Fruit fly (Drosophila melanogaster): ENCODE data around the gene SA2.

Gene SA2

DNA sequence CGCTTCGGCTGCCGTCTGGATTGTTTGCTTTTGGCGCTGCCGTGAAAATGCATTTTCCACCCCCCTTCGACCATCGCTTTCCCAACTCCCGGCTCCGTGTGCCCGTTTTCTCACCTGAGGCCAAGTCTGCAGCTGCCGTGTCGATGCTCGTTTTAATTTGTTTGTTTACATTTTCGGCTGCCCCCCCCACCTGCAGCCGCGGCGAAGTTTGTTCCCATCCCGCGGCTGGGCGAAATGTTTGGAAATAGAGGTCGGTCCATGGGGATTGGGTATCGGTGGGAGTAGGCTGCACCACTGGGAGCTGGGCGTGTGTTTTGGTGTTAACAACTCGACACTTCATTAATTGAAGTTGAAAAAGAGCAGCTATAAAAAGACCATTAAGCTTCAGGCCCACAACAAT lies 17.7 kb downstream of the SA2 start:
- no peak for TF ChIP-seq CG8944 (GFP tag; optimal IDR thresholded peaks at IDR 0.05)
- TF ChIP-seq CG13624 (GFP tag; optimal IDR thresholded peaks at IDR 0.05) = no peak
- no peak for TF ChIP-seq CG15479 (GFP tag; optimal IDR thresholded peaks at IDR 0.05)
- peak; percentile 25 for TF ChIP-seq CG2875 (GFP tag; optimal IDR thresholded peaks at IDR 0.05)
- TF ChIP-seq zfh2 (GFP tag; optimal IDR thresholded peaks at IDR 0.05) = no peak
- peak; percentile 53 for TF ChIP-seq fd64A (GFP tag; optimal IDR thresholded peaks at IDR 0.05)
- peak; percentile 19 for TF ChIP-seq da (GFP tag; optimal IDR thresholded peaks at IDR 0.05)
- TF ChIP-seq CG12659 (GFP tag; optimal IDR thresholded peaks at IDR 0.05) = no peak
- TF ChIP-seq CG12219 (GFP tag; optimal IDR thresholded peaks at IDR 0.05) = no peak
- TF ChIP-seq crol (GFP tag; IDR thresholded peaks at IDR 0.05) = peak; percentile 75
- TF ChIP-seq Med (GFP tag) = peak; percentile 71
- TF ChIP-seq CG12769 (tag; optimal IDR thresholded peaks at IDR 0.05) = peak; percentile 21
- peak; percentile 88 for TF ChIP-seq Ets65A (GFP tag)
- 0 out of 3 replicates have a peak, but pooled peaks have one; percentile 15 for TF ChIP-seq ci (GFP tag; IDR thresholded peaks at IDR 0.05)
- no peak for TF ChIP-seq eve (GFP tag; optimal IDR thresholded peaks at IDR 0.05)
- no peak for TF ChIP-seq caup (GFP tag; optimal IDR thresholded peaks at IDR 0.05; ENCODE audit: severe bottlenecking)
- no peak for TF ChIP-seq HLH4C (GFP tag; IDR thresholded peaks at IDR 0.05; ENCODE audit: partially characterized antibody)
- TF ChIP-seq CG32767 (GFP tag; IDR thresholded peaks at IDR 0.05) = 0 out of 2 replicates have a peak, but pooled peaks have one; percentile 16
- no peak for TF ChIP-seq GATAe (GFP tag; conservative IDR thresholded peaks at IDR 0.05)
- TF ChIP-seq sr (GFP tag; IDR thresholded peaks at IDR 0.05) = 0 out of 3 replicates have a peak, but pooled peaks have one; percentile 6
- peak; percentile 10 for TF ChIP-seq CG16863 (GFP tag; optimal IDR thresholded peaks at IDR 0.05)

DNA sequence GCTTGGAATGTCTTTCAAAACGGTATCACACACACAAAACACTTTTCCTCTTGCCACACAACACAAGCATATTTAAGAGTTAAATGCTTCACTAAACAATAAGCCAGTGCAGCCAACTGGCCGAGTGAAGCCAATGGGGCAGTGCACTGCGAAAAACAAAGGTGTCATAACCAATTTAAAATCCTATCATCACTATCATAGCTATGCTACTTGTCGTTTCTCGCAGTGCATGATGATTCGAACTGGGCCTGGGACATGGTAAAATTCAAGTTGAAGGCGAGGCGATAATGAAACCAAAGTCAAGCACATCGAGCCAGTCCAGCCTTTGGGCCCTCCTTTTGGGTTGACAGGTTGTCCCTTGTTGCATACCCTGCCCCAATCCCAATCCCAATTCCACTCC lies 18.9 kb downstream of the SA2 start:
- TF ChIP-seq cwo (GFP tag; optimal IDR thresholded peaks at IDR 0.05) (no peak), CG1603 (tag; optimal IDR thresholded peaks at IDR 0.05) (peak; percentile 28), Ptx1 (GFP tag; IDR thresholded peaks at IDR 0.05) (peak; percentile 24; the same call in 1 of the 2 replicates), bsh (GFP tag; optimal IDR thresholded peaks at IDR 0.05) (peak in 1 of 2 experiments; percentile 17), zfh1 (GFP tag; IDR thresholded peaks at IDR 0.05) (0 out of 3 replicates have a peak, but pooled peaks have one; percentile 29), CG1024 (GFP tag; IDR thresholded peaks at IDR 0.05) (no peak), row (GFP tag; IDR thresholded peaks at IDR 0.05) (0 out of 3 replicates have a peak, but pooled peaks have one; percentile 14), dimm (GFP tag; IDR thresholded peaks at IDR 0.05) (0 out of 2 replicates have a peak, but pooled peaks have one; percentile 16), CG17912 (GFP tag; optimal IDR thresholded peaks at IDR 0.05) (no peak), Sox100B (GFP tag; optimal IDR thresholded peaks at IDR 0.05) (no peak), CTCF (GFP tag; optimal IDR thresholded peaks at IDR 0.05) (no peak), emc (GFP tag; optimal IDR thresholded peaks at IDR 0.05) (no peak), Dbx (GFP tag; IDR thresholded peaks at IDR 0.05) (no peak), CG7372 (GFP tag; IDR thresholded peaks at IDR 0.05) (no peak), zf30C (GFP tag; optimal IDR thresholded peaks at IDR 0.05) (peak; percentile 54), sens (GFP tag) (peak; percentile 85), CG17361 (GFP tag; IDR thresholded peaks at IDR 0.05) (0 out of 3 replicates have a peak, but pooled peaks have one; percentile 24), CG2712 (tag; optimal IDR thresholded peaks at IDR 0.05) (peak; percentile 12), phol (tag; optimal IDR thresholded peaks at IDR 0.05) (peak; percentile 19), Oli (tag; optimal IDR thresholded peaks at IDR 0.05) (peak; percentile 5), Fer2 (tag; optimal IDR thresholded peaks at IDR 0.05) (no peak), Xrp1 (GFP tag; IDR thresholded peaks at IDR 0.05) (0 out of 2 replicates have a peak, but pooled peaks have one; percentile 20), CG18764 (GFP tag; optimal IDR thresholded peaks at IDR 0.05) (no peak), z (GFP tag; IDR thresholded peaks at IDR 0.05) (peak; percentile 49; the same call in 1 of the 3 replicates), CG8924 (tag; optimal IDR thresholded peaks at IDR 0.05) (no peak), CG8478 (optimal IDR thresholded peaks at IDR 0.05) (no peak), gsb-n (tag; optimal IDR thresholded peaks at IDR 0.05) (no peak), CG10979 (tag; optimal IDR thresholded peaks at IDR 0.05) (peak; percentile 15), GATAe (GFP tag; conservative IDR thresholded peaks at IDR 0.05) (no peak), CG18262 (tag; optimal IDR thresholded peaks at IDR 0.05) (peak; percentile 37), Gug (GFP tag; IDR thresholded peaks at IDR 0.05) (peak; percentile 10; the same call in 1 of the 4 replicates), Ets65A (GFP tag) (peak; percentile 83), MBD-R2 (GFP tag; IDR thresholded peaks at IDR 0.05) (no peak)
